Fruit fly (Drosophila melanogaster) whole organism: ENCODE measurements around the gene CG18233.

Experiments used
- Dll ChIP-seq: fragments of >200 bp; optimal IDR thresholded peaks from 2 replicates; lab custom pipeline; 2017
- pan ChIP-seq: fragments of >200 bp; optimal IDR thresholded peaks from 2 replicates; lab custom pipeline; 2017
- psq ChIP-seq: fragments of >200 bp; optimal IDR thresholded peaks from 2 replicates; lab custom pipeline; 2017
- usp ChIP-seq: fragments of >200 bp; optimal IDR thresholded peaks from 2 replicates; lab custom pipeline; 2017; ENCODE audit warnings: missing biosample characterization, missing genetic modification characterization, mixed read lengths

DNA sequence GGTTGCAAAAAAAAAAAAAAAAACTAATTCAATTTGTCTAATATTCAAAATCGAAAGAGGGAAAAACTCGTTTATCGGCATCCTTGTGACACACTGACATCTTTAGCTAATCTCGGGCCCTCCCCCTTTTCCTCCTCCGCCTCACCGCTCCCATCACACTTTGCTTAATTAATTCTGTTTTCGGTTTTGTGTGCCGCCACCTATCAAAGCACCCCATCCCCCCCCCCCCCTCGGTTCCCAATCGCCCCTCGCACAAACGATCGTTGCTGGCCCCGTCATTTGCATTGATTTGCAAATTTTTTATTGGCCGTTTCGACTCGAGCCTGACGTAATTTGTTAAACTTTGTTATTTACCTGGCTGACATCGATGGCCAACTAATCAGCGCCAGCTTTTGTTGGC is 23.2 kb downstream of the CG18233 start:
- TF ChIP-seq psq (lab: Kevin White, UChicago): no peak
- no peak for TF ChIP-seq usp (GFP tag; lab: Kevin White, UChicago)
- no peak for TF ChIP-seq pan (lab: Kevin White, UChicago)
- TF ChIP-seq Dll (lab: Kevin White, UChicago): no peak
